Worm (Caenorhabditis elegans): ENCODE data around the gene srh-257.

srh-257 gene

DNA sequence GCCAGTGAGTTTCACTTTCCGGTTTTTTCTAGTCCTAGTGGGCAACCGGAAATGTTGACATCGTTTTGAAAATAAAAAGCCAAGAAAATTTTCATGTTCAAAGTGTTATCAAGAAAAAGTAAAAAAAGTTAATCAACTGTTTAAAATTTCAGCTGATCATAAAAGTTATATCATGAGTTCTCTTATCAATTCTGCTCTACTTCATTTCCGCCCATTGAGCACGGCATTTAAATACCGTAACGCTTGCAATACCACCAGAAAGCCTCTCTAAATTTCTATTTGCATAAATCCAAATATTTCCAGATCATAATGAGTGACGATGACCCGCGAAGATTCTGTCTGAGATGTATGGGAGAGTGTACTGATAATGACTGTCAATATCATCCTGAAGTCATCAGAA is 37.6 kb downstream of the srh-257 start, which contains the start of gene T26H5.9:
Gene T26H5.9, plus strand, starts transcription at position 302 of the 400 bp plus-strand sequence.
- TF ChIP-seq F13H6.1 (tag; optimal IDR thresholded peaks at IDR 0.05) (no peak), Y55F3AM.14 (GFP tag; optimal IDR thresholded peaks at IDR 0.05) (no peak), fos-1 (tag; optimal IDR thresholded peaks at IDR 0.05) (peak; percentile 29), lin-39 (tag; optimal IDR thresholded peaks at IDR 0.05) (no peak)

- TF ChIP-seq lin-13 (GFP tag; optimal IDR thresholded peaks at IDR 0.05) (no peak), ceh-82 (tag; optimal IDR thresholded peaks at IDR 0.05) (no peak), skn-1 (tag; optimal IDR thresholded peaks at IDR 0.05) (no peak), dmd-4 (tag; optimal IDR thresholded peaks at IDR 0.05) (no peak), snpc-4 (tag; optimal IDR thresholded peaks at IDR 0.05) (no peak), lin-39 (tag; optimal IDR thresholded peaks at IDR 0.05) (no peak), ZK546.5 (tag; optimal IDR thresholded peaks at IDR 0.05) (no peak), mab-5 (tag; optimal IDR thresholded peaks at IDR 0.05) (no peak)
Measured at ce11 chrV:15445437-15445836, 38.4 kb downstream of the srh-257 start, which contains the start of gene srh-239. Gene srh-239 (plus strand): TSS chrV:15445737.

ce11 chrV:15448408-15448807 is 41.4 kb downstream of the srh-257 start, which contains the start of gene T26H5.4:
Gene T26H5.4 (minus strand): TSS chrV:15448701.
- TF ChIP-seq fos-1 (tag; optimal IDR thresholded peaks at IDR 0.05) (peak; percentile 39), zag-1 (tag; optimal IDR thresholded peaks at IDR 0.05) (no peak)

- no peak for TF ChIP-seq sma-9 (GFP tag; optimal IDR thresholded peaks at IDR 0.05)
- TF ChIP-seq sma-9 (tag; optimal IDR thresholded peaks at IDR 0.05): no peak
- no peak for TF ChIP-seq ztf-4 (tag; optimal IDR thresholded peaks at IDR 0.05)
- no peak for TF ChIP-seq Y55F3AM.14 (GFP tag; optimal IDR thresholded peaks at IDR 0.05)
- no peak for TF ChIP-seq sma-3 (GFP tag; optimal IDR thresholded peaks at IDR 0.05)
- no peak for TF ChIP-seq dmd-4 (tag; optimal IDR thresholded peaks at IDR 0.05)
- no peak for TF ChIP-seq ceh-16 (tag; optimal IDR thresholded peaks at IDR 0.05)
- TF ChIP-seq nhr-129 (tag; optimal IDR thresholded peaks at IDR 0.05): no peak
- no peak for TF ChIP-seq sem-4 (tag; optimal IDR thresholded peaks at IDR 0.05)
- TF ChIP-seq alr-1 (tag; optimal IDR thresholded peaks at IDR 0.05): no peak
- no peak for TF ChIP-seq nhr-25 (tag; optimal IDR thresholded peaks at IDR 0.05)
- TF ChIP-seq crh-2 (tag; optimal IDR thresholded peaks at IDR 0.05): no peak
- TF ChIP-seq mbf-1 (tag; optimal IDR thresholded peaks at IDR 0.05): no peak
- no peak for TF ChIP-seq lin-11 (tag; optimal IDR thresholded peaks at IDR 0.05)
- TF ChIP-seq unc-39 (tag; optimal IDR thresholded peaks at IDR 0.05): no peak
- TF ChIP-seq lsy-2 (tag; optimal IDR thresholded peaks at IDR 0.05): no peak
- TF ChIP-seq gmeb-1 (tag; optimal IDR thresholded peaks at IDR 0.05): no peak
- TF ChIP-seq ceh-82 (tag; optimal IDR thresholded peaks at IDR 0.05): no peak
- no peak for TF ChIP-seq aly-2 (tag; optimal IDR thresholded peaks at IDR 0.05)
Measured at ce11 chrV:15448865-15449264, 41.8 kb downstream of the srh-257 start, which contains the start of gene T26H5.14. Gene T26H5.14 (plus strand): TSS chrV:15449165.

DNA sequence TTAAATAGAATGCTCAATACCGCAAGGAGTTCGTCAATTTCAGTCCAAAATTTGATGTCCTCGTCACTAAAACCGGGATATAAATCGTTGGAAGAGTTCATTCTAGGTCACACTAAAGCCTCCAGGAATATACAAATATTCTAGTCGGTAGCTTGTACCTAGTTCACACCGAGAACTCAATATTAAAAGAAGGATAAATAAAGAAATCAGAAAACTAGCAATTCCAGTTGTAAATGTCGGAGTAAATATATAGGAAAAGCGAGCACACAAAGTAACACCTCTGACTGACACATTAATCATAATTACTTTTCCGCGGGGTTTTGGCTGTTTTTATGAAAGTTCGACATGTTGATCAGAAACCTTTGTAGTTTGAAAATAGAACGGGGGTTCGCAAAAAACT is 44.4 kb downstream of the srh-257 start, which contains the start of gene srw-33:
Gene srw-33, minus strand, starts transcription at position 101 of the 400 bp plus-strand sequence.
- TF ChIP-seq snpc-4 (tag; optimal IDR thresholded peaks at IDR 0.05): no peak
- TF ChIP-seq zag-1 (tag; optimal IDR thresholded peaks at IDR 0.05): no peak
- TF ChIP-seq lin-13 (GFP tag; optimal IDR thresholded peaks at IDR 0.05): no peak
- no peak for TF ChIP-seq ceh-82 (tag; optimal IDR thresholded peaks at IDR 0.05)

- TF ChIP-seq unc-62 (GFP tag; optimal IDR thresholded peaks at IDR 0.05) (no peak), lin-13 (GFP tag; optimal IDR thresholded peaks at IDR 0.05) (no peak), lsy-2 (tag; optimal IDR thresholded peaks at IDR 0.05) (no peak), crh-2 (tag; optimal IDR thresholded peaks at IDR 0.05) (no peak)
Measured at ce11 chrV:15454322-15454721, 47.3 kb downstream of the srh-257 start.

DNA sequence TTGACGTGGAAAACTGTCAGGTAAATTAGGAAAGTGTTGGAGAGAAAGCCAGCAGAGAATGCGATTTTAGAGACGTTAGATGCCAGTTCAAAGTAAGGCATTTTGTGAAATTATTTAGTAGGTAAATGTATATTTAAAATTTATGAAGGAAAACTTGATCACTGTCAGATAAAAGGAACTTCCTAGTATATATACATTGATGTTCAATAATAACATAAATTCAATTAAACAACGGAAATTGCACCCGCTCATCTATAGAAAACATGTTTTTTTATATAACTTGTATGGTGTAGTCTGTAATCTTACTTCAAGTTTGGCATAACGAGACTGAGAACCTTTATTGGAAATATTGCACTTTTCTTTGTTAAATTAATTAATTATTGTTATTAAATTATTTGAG is 52.1 kb downstream of the srh-257 start, which contains the start of gene str-71:
Gene str-71, minus strand, starts transcription at position 101 of the 400 bp plus-strand sequence.
- TF ChIP-seq nhr-129 (tag; optimal IDR thresholded peaks at IDR 0.05): no peak
- no peak for TF ChIP-seq nhr-23 (tag; optimal IDR thresholded peaks at IDR 0.05)
- no peak for TF ChIP-seq lin-39 (tag; optimal IDR thresholded peaks at IDR 0.05)
- no peak for TF ChIP-seq peb-1 (tag; optimal IDR thresholded peaks at IDR 0.05)
- TF ChIP-seq nhr-77 (tag; optimal IDR thresholded peaks at IDR 0.05): no peak
- no peak for TF ChIP-seq nhr-21 (tag; optimal IDR thresholded peaks at IDR 0.05)
- no peak for TF ChIP-seq unc-55 (GFP tag; optimal IDR thresholded peaks at IDR 0.05)
- no peak for TF ChIP-seq sma-3 (GFP tag; optimal IDR thresholded peaks at IDR 0.05)
- no peak for TF ChIP-seq R02D3.7 (tag; optimal IDR thresholded peaks at IDR 0.05)
- TF ChIP-seq fos-1 (tag; optimal IDR thresholded peaks at IDR 0.05): no peak
- TF ChIP-seq sma-9 (GFP tag; optimal IDR thresholded peaks at IDR 0.05): no peak
- TF ChIP-seq sma-9 (tag; optimal IDR thresholded peaks at IDR 0.05): no peak
- no peak for TF ChIP-seq sem-4 (tag; optimal IDR thresholded peaks at IDR 0.05)
- TF ChIP-seq elt-1 (tag; optimal IDR thresholded peaks at IDR 0.05): no peak
- no peak for TF ChIP-seq nhr-6 (tag; optimal IDR thresholded peaks at IDR 0.05)
- no peak for TF ChIP-seq aly-2 (tag; optimal IDR thresholded peaks at IDR 0.05)
- TF ChIP-seq zag-1 (tag; optimal IDR thresholded peaks at IDR 0.05): no peak
- no peak for TF ChIP-seq ztf-11 (tag; optimal IDR thresholded peaks at IDR 0.05)
